Fruit fly (Drosophila melanogaster) whole organism, prepupa: ENCODE measurements around the gene pbl.

Experiments
- CG11762 ChIP-seq: fragments of 200-800 bp; sonication (Bioruptor generic); optimal IDR thresholded peaks from 3 replicates; lab custom pipeline; 2016; ENCODE audit warnings: missing biosample characterization, missing genetic modification characterization; ENCODE audit not compliant: insufficient read depth
- CG11902 ChIP-seq: fragments of 200-800 bp; sonication (Bioruptor generic); optimal IDR thresholded peaks from 3 replicates; lab custom pipeline; 2016; ENCODE audit warnings: missing biosample characterization, missing genetic modification characterization
- CG15336 ChIP-seq: fragments of 200-800 bp; sonication (Bioruptor generic); IDR thresholded peaks from 2 replicates; pipeline ENCODE4 v1.3.6; 2022; ENCODE audit warnings: missing biosample characterization, missing genetic modification characterization
- CG16779 ChIP-seq: fragments of 200-800 bp; sonication (Bioruptor generic); optimal IDR thresholded peaks from 3 replicates; lab custom pipeline; 2017; ENCODE audit warnings: missing biosample characterization, mild to moderate bottlenecking, missing genetic modification characterization
- CG3032 ChIP-seq: fragments of 200-800 bp; optimal IDR thresholded peaks from 2 replicates; lab custom pipeline; 2019; ENCODE audit warnings: missing biosample characterization, mild to moderate bottlenecking, missing genetic modification characterization, moderate library complexity
- CG31627 ChIP-seq: fragments of 200-800 bp; sonication (Bioruptor generic); optimal IDR thresholded peaks from 3 replicates; lab custom pipeline; 2016; ENCODE audit warnings: missing biosample characterization, missing genetic modification characterization
- CG4318 ChIP-seq: fragments of 200-800 bp; sonication (Bioruptor generic); optimal IDR thresholded peaks from 3 replicates; lab custom pipeline; 2017; ENCODE audit warnings: missing biosample characterization, mild to moderate bottlenecking, missing genetic modification characterization
- CG6163 ChIP-seq: fragments of 200-800 bp; sonication (Bioruptor generic); IDR thresholded peaks from 3 replicates; pipeline ENCODE4 v1.3.6; 2022; ENCODE audit warnings: missing biosample characterization, missing genetic modification characterization
- CG6276 ChIP-seq: fragments of 200-800 bp; sonication (Bioruptor generic); optimal IDR thresholded peaks from 2 replicates; lab custom pipeline; 2017; ENCODE audit warnings: missing biosample characterization, mild to moderate bottlenecking, missing genetic modification characterization
- CG6792 ChIP-seq: fragments of 200-800 bp; sonication (Bioruptor generic); optimal IDR thresholded peaks from 3 replicates; lab custom pipeline; 2016; ENCODE audit warnings: missing biosample characterization, missing genetic modification characterization
- CG6854 ChIP-seq: fragments of 200-800 bp; sonication (Bioruptor generic); optimal IDR thresholded peaks from 2 replicates; lab custom pipeline; 2017; ENCODE audit warnings: missing biosample characterization, mild to moderate bottlenecking, missing genetic modification characterization
- CG8119 ChIP-seq: fragments of 200-800 bp; sonication (Bioruptor generic); IDR thresholded peaks from 3 replicates; pipeline ENCODE4 v1.3.6; 2022; ENCODE audit warnings: missing biosample characterization, missing genetic modification characterization
- CG8632 ChIP-seq: fragments of 200-800 bp; sonication (Bioruptor generic); optimal IDR thresholded peaks from 3 replicates; lab custom pipeline; 2016; ENCODE audit warnings: missing biosample characterization, missing genetic modification characterization
- Eip75B ChIP-seq: fragments of 200-800 bp; sonication (Bioruptor generic); optimal IDR thresholded peaks from 3 replicates; lab custom pipeline; 2016; ENCODE audit warnings: missing biosample characterization, missing genetic modification characterization
- Eip78C ChIP-seq: fragments of 200-800 bp; sonication (Bioruptor generic); peaks from one replicate; lab custom pipeline; 2016; ENCODE audit warnings: missing biosample characterization, missing genetic modification characterization
- Eip93F ChIP-seq: fragments of 200-800 bp; sonication (Bioruptor generic); optimal IDR thresholded peaks from 2 replicates; lab custom pipeline; 2016; ENCODE audit warnings: missing biosample characterization, mild to moderate bottlenecking, missing genetic modification characterization
- Ets21C ChIP-seq: fragments of 200-800 bp; sonication (Bioruptor generic); optimal IDR thresholded peaks from 3 replicates; lab custom pipeline; 2016; ENCODE audit warnings: missing biosample characterization, missing genetic modification characterization
- Ets96B ChIP-seq: fragments of 200-800 bp; optimal IDR thresholded peaks from 2 replicates; lab custom pipeline; 2019; ENCODE audit warnings: missing biosample characterization, mild to moderate bottlenecking, missing genetic modification characterization, moderate library complexity
- Hr39 ChIP-seq: fragments of 200-800 bp; sonication (Bioruptor generic); optimal IDR thresholded peaks from 2 replicates; lab custom pipeline; 2016; ENCODE audit warnings: missing biosample characterization, missing genetic modification characterization
- Hr4 ChIP-seq: fragments of 200-800 bp; sonication (Bioruptor generic); optimal IDR thresholded peaks from 3 replicates; lab custom pipeline; 2016; ENCODE audit warnings: missing biosample characterization, missing genetic modification characterization
- Sox102F ChIP-seq: fragments of 200-800 bp; sonication (Bioruptor generic); optimal IDR thresholded peaks from 2 replicates; lab custom pipeline; 2016; ENCODE audit warnings: missing biosample characterization, mild to moderate bottlenecking, missing genetic modification characterization
- Sox15 ChIP-seq: fragments of 200-800 bp; sonication (Bioruptor generic); optimal IDR thresholded peaks from 3 replicates; lab custom pipeline; 2016; ENCODE audit warnings: missing biosample characterization, missing genetic modification characterization
- achi ChIP-seq: fragments of 200-800 bp; sonication (Bioruptor generic); optimal IDR thresholded peaks from 3 replicates; lab custom pipeline; 2016; ENCODE audit warnings: missing biosample characterization, missing genetic modification characterization
- dsx ChIP-seq: fragments of 200-800 bp; optimal IDR thresholded peaks from 3 replicates; lab custom pipeline; 2019; ENCODE audit warnings: missing biosample characterization, mild to moderate bottlenecking, missing genetic modification characterization, moderate library complexity; ENCODE audit not compliant: poor library complexity, severe bottlenecking
- esn ChIP-seq: fragments of 200-800 bp; sonication (Bioruptor generic); optimal IDR thresholded peaks from 2 replicates; lab custom pipeline; 2016; ENCODE audit warnings: missing biosample characterization, mild to moderate bottlenecking, missing genetic modification characterization, moderate library complexity
- fd59A ChIP-seq: fragments of 200-800 bp; sonication (Bioruptor generic); optimal IDR thresholded peaks from 2 replicates; lab custom pipeline; 2017; ENCODE audit warnings: missing biosample characterization, mild to moderate bottlenecking, missing genetic modification characterization, missing genetic modification reagents
- fkh ChIP-seq: fragments of 200-800 bp; sonication (Bioruptor generic); optimal IDR thresholded peaks from 3 replicates; lab custom pipeline; 2017; ENCODE audit warnings: missing biosample characterization, mild to moderate bottlenecking, missing genetic modification characterization, moderate library complexity
- lz ChIP-seq: fragments of 200-800 bp; sonication (Bioruptor generic); optimal IDR thresholded peaks from 3 replicates; lab custom pipeline; 2016; ENCODE audit warnings: missing biosample characterization, missing genetic modification characterization
- net ChIP-seq: fragments of 200-800 bp; sonication (Bioruptor generic); optimal IDR thresholded peaks from 3 replicates; lab custom pipeline; 2016; ENCODE audit warnings: missing biosample characterization, missing genetic modification characterization
- pdm3 ChIP-seq: fragments of 200-800 bp; sonication (Bioruptor generic); optimal IDR thresholded peaks from 3 replicates; lab custom pipeline; 2016; ENCODE audit warnings: missing biosample characterization, missing genetic modification characterization
- salr ChIP-seq, 2 experiments: fragments of 200-800 bp; sonication (Bioruptor generic); optimal IDR thresholded peaks; 3 replicates each; lab custom pipeline; 2016 to 2018; ENCODE audit warnings: missing biosample characterization in 2 of 2, missing genetic modification characterization in 2 of 2, mild to moderate bottlenecking in 1 of 2
- spab ChIP-seq: fragments of 200-800 bp; sonication (Bioruptor generic); optimal IDR thresholded peaks from 2 replicates; lab custom pipeline; 2017; ENCODE audit warnings: missing biosample characterization, mild to moderate bottlenecking, missing genetic modification characterization, missing genetic modification reagents
- ss ChIP-seq, 2 experiments: fragments of 200-800 bp; sonication (Bioruptor generic); optimal IDR thresholded peaks; 2 replicates in 1 of 2; 3 replicates in 1 of 2; lab custom pipeline; 2017 to 2018; ENCODE audit warnings: mild to moderate bottlenecking in 2 of 2, missing biosample characterization in 2 of 2, missing genetic modification characterization in 2 of 2, moderate library complexity in 1 of 2
- topi ChIP-seq: fragments of 200-800 bp; sonication (Bioruptor generic); optimal IDR thresholded peaks from 3 replicates; lab custom pipeline; 2016; ENCODE audit warnings: missing biosample characterization, missing genetic modification characterization
- vri ChIP-seq: fragments of 200-800 bp; sonication (Bioruptor generic); optimal IDR thresholded peaks from 3 replicates; lab custom pipeline; 2016; ENCODE audit warnings: missing biosample characterization, mild to moderate bottlenecking, missing genetic modification characterization

pbl gene

DNA sequence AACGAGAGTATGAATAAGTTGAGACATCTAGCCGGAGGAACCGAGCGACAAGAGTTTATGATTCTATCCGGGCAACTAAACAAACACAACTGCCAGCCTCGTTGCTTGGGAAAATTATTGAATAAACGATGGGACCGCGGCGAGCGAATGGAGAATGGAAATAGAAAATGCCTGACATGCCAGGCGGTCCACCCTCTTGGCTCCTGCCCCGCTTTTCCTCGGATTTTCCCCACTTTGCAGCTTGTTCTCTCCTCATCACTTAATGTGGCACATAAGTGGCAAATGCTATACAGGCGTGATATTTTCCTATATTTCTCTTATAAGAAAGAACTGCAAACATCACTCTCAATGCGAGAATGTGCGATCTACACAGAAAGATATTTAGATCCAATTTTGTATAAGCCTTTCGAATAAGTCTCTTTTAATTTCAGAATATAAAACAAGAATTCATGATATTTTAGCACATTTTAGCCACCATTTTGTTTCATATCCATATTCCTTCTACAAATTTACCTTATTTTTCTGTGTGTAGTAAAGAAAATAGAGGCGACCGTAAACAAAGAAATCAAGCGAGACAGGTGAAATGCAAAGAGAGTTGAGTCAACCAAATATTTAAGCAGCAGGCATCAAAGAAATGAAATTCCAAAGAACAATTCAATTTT lies 8.1 kb downstream of the pbl start (continued):
- TF ChIP-seq Ets21C (GFP tag; lab: Kevin White, UChicago) (no peak), ss (GFP tag; optimal IDR thresholded peaks at IDR 0.05; lab: Kevin White, UChicago) (no peak), fkh (GFP tag; lab: Kevin White, UChicago) (peak; percentile 91), CG6276 (GFP tag; lab: Kevin White, UChicago) (peak; percentile 73), esn (GFP tag; lab: Kevin White, UChicago) (no peak), CG16779 (tag; lab: Kevin White, UChicago) (no peak), Hr4 (GFP tag; lab: Kevin White, UChicago) (peak; percentile 81), CG15336 (peak; percentile 83)

dm6 chr3L:7894580-7894979 lies 17.2 kb downstream of the pbl start, which contains the start of gene eIF4E5:
Gene eIF4E5, plus strand, starts transcription at chr3L:7894880.
- TF ChIP-seq CG8119 (no peak), Sox102F (no peak), CG11902 (no peak), dsx (no peak), Sox15 (GFP tag; lab: Kevin White, UChicago) (no peak), CG11762 (GFP tag; lab: Kevin White, UChicago) (no peak), lz (GFP tag; lab: Kevin White, UChicago) (no peak), Eip93F (GFP tag; lab: Kevin White, UChicago) (no peak), CG8632 (no peak), net (GFP tag; lab: Kevin White, UChicago) (no peak), Hr4 (GFP tag; lab: Kevin White, UChicago) (no peak), CG6792 (GFP tag; lab: Kevin White, UChicago) (no peak), esn (GFP tag; lab: Kevin White, UChicago) (no peak), fkh (GFP tag; lab: Kevin White, UChicago) (no peak), topi (no peak)

DNA sequence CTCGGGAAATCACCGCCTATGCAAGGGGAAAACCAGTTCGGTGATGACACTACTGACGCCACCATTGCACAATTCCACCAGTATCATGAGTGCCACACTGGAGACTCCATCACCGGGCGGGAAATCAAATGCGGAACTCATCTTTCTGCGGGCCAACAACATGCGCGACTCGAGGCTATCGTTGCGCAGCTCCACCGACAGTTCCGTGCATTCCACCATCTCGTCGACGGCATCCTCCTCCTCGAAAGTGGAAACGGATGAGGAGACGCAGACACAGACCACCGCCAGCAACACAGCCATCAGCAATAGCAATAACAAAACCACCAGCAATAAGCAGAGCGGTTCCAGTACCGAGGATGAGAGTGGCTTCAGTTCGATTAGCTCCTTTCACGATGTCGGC lies 17.9 kb downstream of the pbl start:
- TF ChIP-seq pdm3 (GFP tag; lab: Kevin White, UChicago) = no peak
- no peak for TF ChIP-seq spab (GFP tag; lab: Kevin White, UChicago)
- TF ChIP-seq CG6276 (GFP tag; lab: Kevin White, UChicago) = no peak
- TF ChIP-seq Ets96B (tag; lab: Kevin White, UChicago) = no peak
- TF ChIP-seq net (GFP tag; lab: Kevin White, UChicago) = no peak
- no peak for TF ChIP-seq CG6163 (GFP tag; lab: Robert Waterston, UW)
- no peak for TF ChIP-seq fkh (GFP tag; lab: Kevin White, UChicago)
- no peak for TF ChIP-seq achi
- no peak for TF ChIP-seq esn (GFP tag; lab: Kevin White, UChicago)
- TF ChIP-seq CG31627 (GFP tag; lab: Kevin White, UChicago) = no peak
- TF ChIP-seq CG8632 = no peak
- no peak for TF ChIP-seq CG15336
- no peak for TF ChIP-seq vri (GFP tag; lab: Kevin White, UChicago)
- no peak for TF ChIP-seq salr (GFP tag; optimal IDR thresholded peaks at IDR 0.05; lab: Kevin White, UChicago)
- TF ChIP-seq CG16779 (tag; lab: Kevin White, UChicago) = no peak
- TF ChIP-seq Eip75B (GFP tag; lab: Kevin White, UChicago) = no peak
- no peak for TF ChIP-seq CG3032 (tag; lab: Kevin White, UChicago)
- no peak for TF ChIP-seq Hr39

dm6 chr3L:7890567-7890966 lies 21.2 kb downstream of the pbl start:
- TF ChIP-seq fd59A (GFP tag; lab: Kevin White, UChicago) (no peak), CG8119 (no peak), CG6854 (no peak), CG4318 (GFP tag; lab: Kevin White, UChicago) (no peak), Eip78C (GFP tag; lab: Kevin White, UChicago) (no peak)
